Worm (Caenorhabditis elegans) whole organism, midembryonic: ENCODE data around the gene nemp-1.
A peak's percentile ranks its signal among the peaks of the same experiment; 100 is the strongest.

Experiments used
- T22C8.4 ChIP-seq: fragments of 200-800 bp; sonication (Bioruptor generic); IDR thresholded peaks from 2 replicates; pipeline ENCODE4 v1.3.6; 2022; ENCODE audit warnings: missing genetic modification characterization, missing compliant biosample characterization
- cog-1 ChIP-seq: sonication (generic microtip); optimal IDR thresholded peaks from 2 replicates; lab custom pipeline; 2016; ENCODE audit warnings: missing genetic modification characterization, missing compliant biosample characterization
- flt-1 ChIP-seq: fragments of 200-800 bp; sonication (Bioruptor generic); IDR thresholded peaks from 2 replicates; pipeline ENCODE4 v1.3.6; 2022; ENCODE audit warnings: missing genetic modification characterization, missing compliant biosample characterization
- klf-2 ChIP-seq: fragments of 200-800 bp; sonication (Bioruptor generic); conservative IDR thresholded peaks from 2 replicates; pipeline ENCODE4 v1.3.6; 2022; ENCODE audit warnings: missing genetic modification reagents, missing genetic modification characterization, missing compliant biosample characterization
- med-1 ChIP-seq: sonication (generic microtip); optimal IDR thresholded peaks from 2 replicates; lab custom pipeline; 2017; ENCODE audit warnings: missing genetic modification characterization, mild to moderate bottlenecking, missing compliant biosample characterization, antibody characterized with exemption, missing genetic modification reagents; ENCODE audit not compliant: insufficient read depth
- ref-1 ChIP-seq: fragments of 200-800 bp; sonication (Bioruptor generic); conservative IDR thresholded peaks from 2 replicates; pipeline ENCODE4 v1.3.6; 2022; ENCODE audit warnings: missing genetic modification reagents, missing genetic modification characterization, missing compliant biosample characterization
- tab-1 ChIP-seq: fragments of 200-800 bp; sonication (Bioruptor generic); IDR thresholded peaks from 2 replicates; pipeline ENCODE4 v1.3.6; 2022; ENCODE audit warnings: missing genetic modification characterization, missing compliant biosample characterization
- ztf-23 ChIP-seq: fragments of 200-800 bp; sonication (Bioruptor generic); IDR thresholded peaks from 2 replicates; pipeline ENCODE4 v1.3.6; 2022; ENCODE audit warnings: missing genetic modification reagents, missing genetic modification characterization, missing compliant biosample characterization
- ztf-29 ChIP-seq: fragments of 200-800 bp; sonication (Bioruptor generic); IDR thresholded peaks from 2 replicates; pipeline ENCODE4 v1.3.6; 2022; ENCODE audit warnings: missing genetic modification reagents, missing genetic modification characterization, missing compliant biosample characterization

Gene nemp-1

DNA sequence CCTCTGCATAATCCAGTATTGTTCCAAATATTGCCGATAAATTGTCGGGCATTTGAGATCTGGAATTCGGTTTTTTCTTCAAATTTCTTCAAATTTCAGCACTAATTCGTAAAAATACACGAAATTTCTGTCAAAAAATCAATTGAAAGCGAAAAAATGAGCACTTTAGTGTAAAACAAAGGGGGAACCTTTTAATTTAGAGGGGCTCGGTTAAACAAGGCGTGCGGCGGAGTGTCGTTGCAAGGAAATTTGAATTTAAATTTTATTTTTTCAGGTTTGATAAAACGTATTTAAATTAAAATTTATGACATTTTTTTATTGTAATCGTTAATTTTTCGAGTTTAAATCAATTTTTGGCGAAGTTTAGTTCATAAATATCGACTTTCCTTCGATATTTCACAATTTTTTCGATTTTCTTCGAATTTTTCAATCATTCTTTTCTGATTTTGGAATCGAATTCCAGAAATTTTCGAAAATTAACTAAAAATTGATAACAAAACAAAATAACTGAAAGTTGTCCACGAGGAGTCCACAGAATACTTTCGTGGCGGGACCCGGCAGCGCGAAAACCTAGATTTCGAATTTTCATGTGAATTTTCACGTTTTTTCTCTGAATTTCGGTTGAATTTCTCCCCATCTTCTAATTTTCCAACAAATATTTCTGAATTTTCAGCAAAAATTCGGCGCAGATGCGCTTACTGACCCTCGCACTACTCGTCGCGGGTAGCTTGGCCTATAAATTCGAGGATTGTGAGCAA lies at the start of gene nemp-1, which contains the start of gene magu-1:
Gene nemp-1 (plus strand): TSS at position 674 of the 758 bp plus-strand sequence.
Gene magu-1 (minus strand): TSS at position 59 of the 758 bp plus-strand sequence.
- TF ChIP-seq flt-1 (GFP tag; lab: Robert Waterston, UW), result no peak
- no peak for TF ChIP-seq ztf-23 (GFP tag; lab: Robert Waterston, UW)
- TF ChIP-seq T22C8.4, result no peak
- TF ChIP-seq ztf-29 (GFP tag; lab: Robert Waterston, UW), result no peak
- TF ChIP-seq klf-2 (GFP tag; lab: Robert Waterston, UW), result no peak
- TF ChIP-seq ref-1 (GFP tag; lab: Robert Waterston, UW), result no peak
- TF ChIP-seq cog-1 (tag; lab: Kevin White, UChicago), result no peak
- TF ChIP-seq tab-1 (GFP tag; lab: Robert Waterston, UW), result no peak
- no peak for TF ChIP-seq med-1

DNA sequence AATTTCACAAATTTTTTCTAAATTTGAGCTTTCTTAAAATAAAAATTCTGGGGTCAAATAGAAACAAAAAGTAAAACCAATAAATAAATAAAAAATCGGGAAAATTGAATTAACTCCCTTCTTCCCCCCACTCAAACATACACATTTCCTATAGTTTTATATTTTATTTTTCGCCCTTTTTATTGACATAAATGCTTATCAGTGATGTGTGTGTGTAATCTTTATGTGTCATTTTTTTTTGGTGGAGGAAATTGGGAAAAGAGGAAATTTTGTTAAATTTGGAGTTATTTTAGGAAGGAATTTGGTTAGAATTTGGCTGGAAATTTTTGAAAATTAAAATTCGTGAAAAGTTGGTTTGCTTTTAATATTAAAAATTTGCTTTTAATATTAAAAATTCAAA lies 49.6 kb upstream of the nemp-1 start:
- no peak for TF ChIP-seq flt-1 (GFP tag; lab: Robert Waterston, UW)

DNA sequence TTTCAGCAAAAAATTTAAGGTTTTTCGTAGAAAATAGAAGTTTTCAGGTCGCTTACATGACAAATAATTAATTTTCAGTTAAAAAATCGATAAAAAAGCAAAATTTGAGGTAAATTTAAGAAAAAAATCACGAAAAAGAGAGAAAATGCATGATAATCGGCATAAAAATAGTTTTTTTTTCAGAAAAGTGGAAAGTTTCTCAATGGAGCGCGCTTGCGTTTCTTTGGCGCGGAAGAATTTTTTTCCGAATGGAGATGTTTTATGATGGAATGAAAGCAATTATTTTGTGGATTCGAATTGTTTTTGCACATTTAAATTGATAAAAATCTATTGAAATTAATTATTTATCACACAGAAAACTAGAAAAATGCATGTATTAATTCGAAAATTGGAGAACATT lies 48.2 kb upstream of the nemp-1 start:
- TF ChIP-seq flt-1 (GFP tag; lab: Robert Waterston, UW) (no peak), ztf-29 (GFP tag; lab: Robert Waterston, UW) (no peak), tab-1 (GFP tag; lab: Robert Waterston, UW) (no peak), med-1 (no peak), ztf-23 (GFP tag; lab: Robert Waterston, UW) (no peak), cog-1 (tag; lab: Kevin White, UChicago) (no peak), ref-1 (GFP tag; lab: Robert Waterston, UW) (no peak), klf-2 (GFP tag; lab: Robert Waterston, UW) (no peak), T22C8.4 (no peak)

DNA sequence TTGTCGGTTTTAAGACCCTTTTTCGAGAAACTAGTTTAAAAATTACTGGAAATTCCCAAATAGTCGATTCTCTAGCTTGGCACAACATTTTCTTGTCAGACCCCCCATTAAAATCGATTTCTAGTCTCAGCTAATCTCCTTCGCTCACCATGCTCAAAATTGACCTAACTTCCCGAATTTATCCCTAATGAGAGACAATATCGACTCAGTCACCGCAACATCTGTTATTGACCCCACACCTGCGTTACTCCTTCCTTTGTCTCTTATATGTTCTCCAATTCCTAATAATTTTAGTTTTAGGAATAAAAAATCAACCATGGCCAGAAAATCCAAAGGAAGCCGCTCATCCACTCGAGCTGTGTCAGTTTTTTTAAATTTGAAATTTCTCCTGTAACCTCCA lies 43.1 kb upstream of the nemp-1 start, which contains the start of gene cec-8:
Gene cec-8 (plus strand): TSS at position 301 of the 400 bp plus-strand sequence.
- TF ChIP-seq cog-1 (tag; lab: Kevin White, UChicago) (no peak), ztf-23 (GFP tag; lab: Robert Waterston, UW) (no peak), ref-1 (GFP tag; lab: Robert Waterston, UW) (no peak), med-1 (no peak), T22C8.4 (no peak), tab-1 (GFP tag; lab: Robert Waterston, UW) (no peak), flt-1 (GFP tag; lab: Robert Waterston, UW) (no peak), ztf-29 (GFP tag; lab: Robert Waterston, UW) (no peak), klf-2 (GFP tag; lab: Robert Waterston, UW) (no peak)

DNA sequence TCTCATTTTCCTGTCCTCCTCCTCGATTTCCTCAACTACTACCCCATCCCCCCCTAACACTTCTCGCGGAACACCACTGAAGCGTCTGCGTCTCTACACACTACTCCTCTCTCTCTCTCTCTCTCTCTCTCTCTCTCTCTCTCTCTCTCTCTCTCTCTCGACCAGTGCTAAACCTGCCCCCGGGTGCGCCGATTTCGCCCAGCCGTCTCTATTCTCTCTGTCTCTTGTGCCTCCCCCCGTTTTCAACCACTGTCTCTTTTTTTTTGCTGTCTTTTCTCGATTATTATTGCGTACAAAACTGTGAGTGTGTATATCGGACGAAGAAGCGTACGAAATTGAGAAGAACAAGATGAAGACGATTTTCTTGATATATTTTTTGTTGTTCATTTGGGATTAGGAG lies 39.1 kb upstream of the nemp-1 start:
- no peak for TF ChIP-seq med-1
- peak; percentile 69 for TF ChIP-seq cog-1 (tag; lab: Kevin White, UChicago)
- TF ChIP-seq flt-1 (GFP tag; lab: Robert Waterston, UW), result peak; percentile 81

DNA sequence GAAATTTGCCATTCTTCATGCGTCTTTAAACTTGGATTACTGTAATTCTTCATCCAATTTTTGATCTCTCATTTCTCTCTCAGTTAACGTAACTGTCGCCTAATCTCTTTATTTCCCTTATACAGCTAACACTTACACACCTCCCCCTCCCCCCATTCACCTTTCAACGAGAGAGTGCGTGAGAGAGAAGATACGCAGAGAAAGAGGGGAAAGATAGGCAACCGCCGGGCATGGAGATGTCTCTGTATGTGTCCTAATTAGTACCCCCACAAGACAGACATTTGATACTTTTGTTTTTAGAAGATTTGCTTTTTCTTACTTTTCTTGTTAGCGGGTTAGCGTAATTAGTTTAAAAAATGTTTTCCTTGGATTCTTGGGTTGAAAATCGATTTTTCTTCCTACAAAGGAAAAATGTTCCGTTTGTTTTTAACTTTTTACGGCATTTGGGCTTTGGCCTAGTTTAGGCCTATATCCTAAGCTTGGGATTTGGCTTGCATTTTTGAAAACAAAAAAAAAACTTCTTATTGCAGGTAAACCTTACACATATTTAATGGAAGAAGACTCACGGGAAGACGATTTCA lies 37.7 kb upstream of the nemp-1 start, which contains the start of gene affl-2:
Gene affl-2 (plus strand): TSS at position 531 of the 581 bp plus-strand sequence.
- TF ChIP-seq flt-1 (GFP tag; lab: Robert Waterston, UW) (peak; percentile 55; the same call in 1 of the 2 replicates), ztf-29 (GFP tag; lab: Robert Waterston, UW) (no peak)

DNA sequence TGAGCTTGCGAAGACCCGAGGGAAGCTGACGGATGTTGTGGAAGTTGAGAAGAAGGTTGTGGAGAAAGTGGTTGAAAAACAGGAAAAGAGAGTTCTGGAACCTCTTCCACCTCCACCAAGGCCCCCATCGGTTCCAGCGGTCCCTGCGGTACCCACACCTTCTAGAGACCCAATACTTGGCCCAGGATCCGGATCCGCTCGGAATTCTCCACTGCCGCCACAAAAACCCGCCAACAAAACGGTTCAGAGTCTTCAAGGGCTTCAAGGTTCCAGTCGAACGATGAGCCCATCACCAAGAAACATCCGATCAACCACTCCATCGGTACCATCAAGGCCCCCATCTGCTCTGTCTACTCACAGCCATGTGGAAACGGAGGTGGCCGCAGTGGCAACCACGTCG lies 35.1 kb upstream of the nemp-1 start:
- no peak for TF ChIP-seq cog-1 (tag; lab: Kevin White, UChicago)
- TF ChIP-seq flt-1 (GFP tag; lab: Robert Waterston, UW), result peak; percentile 26; the same call in 1 of the 2 replicates

DNA sequence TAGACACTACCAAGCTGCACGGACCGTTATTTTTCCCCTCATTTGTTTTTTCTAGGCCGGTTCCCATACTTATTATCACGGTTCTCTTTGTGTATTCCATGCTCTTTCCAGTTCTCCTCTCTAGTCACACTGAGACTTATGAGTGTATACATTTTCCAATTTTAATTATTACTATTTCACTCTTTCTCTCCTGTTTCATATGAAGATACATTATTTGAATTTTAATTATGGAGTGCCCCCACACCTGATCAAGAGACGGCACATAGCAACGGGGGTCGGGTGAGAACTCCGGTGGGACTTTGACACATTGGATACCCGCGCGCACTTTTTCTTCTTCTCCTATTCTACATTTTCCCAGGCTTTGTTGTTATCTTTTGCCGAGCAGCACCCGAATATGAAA lies 32.2 kb upstream of the nemp-1 start, which contains the start of gene affl-1:
Gene affl-1 (plus strand): TSS at position 301 of the 400 bp plus-strand sequence.
- TF ChIP-seq tab-1 (GFP tag; lab: Robert Waterston, UW) (no peak), flt-1 (GFP tag; lab: Robert Waterston, UW) (no peak), klf-2 (GFP tag; lab: Robert Waterston, UW) (no peak), ztf-29 (GFP tag; lab: Robert Waterston, UW) (no peak), T22C8.4 (no peak), cog-1 (tag; lab: Kevin White, UChicago) (no peak), med-1 (no peak), ref-1 (GFP tag; lab: Robert Waterston, UW) (no peak), ztf-23 (GFP tag; lab: Robert Waterston, UW) (no peak)

DNA sequence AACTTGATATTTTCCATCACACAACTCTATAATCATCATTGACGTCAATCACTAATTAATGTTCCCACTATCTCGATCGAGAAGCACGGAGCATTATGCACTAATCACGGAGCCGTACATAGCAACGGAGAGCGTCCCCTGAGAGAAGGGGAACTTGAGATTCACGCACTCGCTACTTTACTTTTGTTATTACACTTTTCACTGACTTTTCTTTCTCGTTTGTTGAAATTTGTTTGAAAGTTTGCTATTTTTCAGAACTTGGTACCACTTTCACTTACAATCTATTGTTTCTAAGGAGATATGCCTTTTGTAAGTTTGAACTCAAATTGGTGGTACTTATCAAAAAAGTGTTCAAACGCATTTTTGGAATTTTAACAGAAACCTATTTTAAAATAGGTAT lies 28.0 kb upstream of the nemp-1 start, which contains the start of gene Y55B1BR.8:
Gene Y55B1BR.8 (plus strand): TSS at position 301 of the 400 bp plus-strand sequence.
- TF ChIP-seq ref-1 (GFP tag; lab: Robert Waterston, UW) (no peak), cog-1 (tag; lab: Kevin White, UChicago) (no peak)

DNA sequence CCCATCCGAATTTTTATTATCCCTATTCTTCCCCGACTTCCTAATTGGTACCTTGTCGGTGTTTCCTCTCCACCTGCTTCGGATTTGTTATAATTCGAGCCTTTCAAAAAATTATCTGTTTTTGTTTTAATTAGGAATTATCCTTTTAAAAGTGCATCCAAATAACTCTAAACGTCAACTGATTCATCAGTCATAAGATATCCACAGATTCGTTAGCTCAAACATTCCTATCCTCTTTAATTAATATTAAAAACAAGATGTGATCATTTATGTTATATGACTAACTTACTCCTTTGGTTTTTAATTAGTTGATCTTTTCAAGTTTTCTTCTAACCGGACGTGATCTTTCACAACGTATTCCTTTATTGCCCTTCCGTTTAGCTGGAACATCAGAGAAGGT lies 25.3 kb upstream of the nemp-1 start:
- no peak for TF ChIP-seq klf-2 (GFP tag; lab: Robert Waterston, UW)
- TF ChIP-seq tab-1 (GFP tag; lab: Robert Waterston, UW), result no peak
- TF ChIP-seq flt-1 (GFP tag; lab: Robert Waterston, UW), result no peak
- TF ChIP-seq med-1, result no peak
- no peak for TF ChIP-seq ref-1 (GFP tag; lab: Robert Waterston, UW)
- no peak for TF ChIP-seq T22C8.4
- no peak for TF ChIP-seq ztf-23 (GFP tag; lab: Robert Waterston, UW)
- TF ChIP-seq cog-1 (tag; lab: Kevin White, UChicago), result no peak
- no peak for TF ChIP-seq ztf-29 (GFP tag; lab: Robert Waterston, UW)
